Worm (Caenorhabditis elegans): ENCODE data around the gene gei-1.

- no peak for TF ChIP-seq sea-1 (GFP tag; conservative IDR thresholded peaks at IDR 0.05)
- TF ChIP-seq hnd-1 (tag; optimal IDR thresholded peaks at IDR 0.05) = no peak
- TF ChIP-seq ama-1 (optimal IDR thresholded peaks at IDR 0.05) = no peak
- no peak for TF ChIP-seq tbx-11 (GFP tag; IDR thresholded peaks at IDR 0.05)
These were observed 1.2 kb downstream of the gei-1 start for ce11 chrIII:3345835-3346234.
